Comparison of ENCODE assay signal across 4 fruit fly cellular contexts in genomic region chrX:19491984-19492584, dm6.
TF ChIP-seq lines count a peak whose summit lies in the region.

Gene pcm (minus strand): TSS chrX:19492011.
Gene ND-18 (plus strand): TSS chrX:19492421.

- TF ChIP-seq CTCF in whole organism, embryonic (GFP tag; optimal IDR thresholded peaks at IDR 0.05; lab: Kevin White, UChicago), result peak; percentile 46

TF ChIP-seq in whole organism, adult, 20 proteins besides CTCF, POLR2A, EP300 and RAD21:
- TF ChIP-seq CG14711 (tag; optimal IDR thresholded peaks at IDR 0.05; lab: Kevin White, UChicago) (no peak), bab1 (GFP tag; optimal IDR thresholded peaks at IDR 0.05; lab: Kevin White, UChicago) (peak; percentile 15), toe (GFP tag; optimal IDR thresholded peaks at IDR 0.05; lab: Kevin White, UChicago) (no peak), CG7045 (GFP tag; optimal IDR thresholded peaks at IDR 0.05; lab: Kevin White, UChicago) (no peak), CG5204 (GFP tag; optimal IDR thresholded peaks at IDR 0.05; lab: Kevin White, UChicago) (no peak), pad (GFP tag; optimal IDR thresholded peaks at IDR 0.05; lab: Kevin White, UChicago) (no peak), Clk (GFP tag; optimal IDR thresholded peaks at IDR 0.05; lab: Kevin White, UChicago) (no peak), cic (GFP tag; optimal IDR thresholded peaks at IDR 0.05; lab: Kevin White, UChicago) (no peak), CG12768 (GFP tag; optimal IDR thresholded peaks at IDR 0.05; lab: Kevin White, UChicago) (no peak), ovo (GFP tag; optimal IDR thresholded peaks at IDR 0.05; lab: Kevin White, UChicago) (peak; percentile 16), CG33017 (tag; optimal IDR thresholded peaks at IDR 0.05; lab: Kevin White, UChicago) (no peak), CG7101 (tag; optimal IDR thresholded peaks at IDR 0.05; lab: Kevin White, UChicago) (no peak), cnc (optimal IDR thresholded peaks at IDR 0.05; lab: Kevin White, UChicago) (no peak), kay (GFP tag; lab: Kevin White, UChicago; ENCODE audit: borderline replicate concordance) (no peak), Crg-1 (GFP tag; optimal IDR thresholded peaks at IDR 0.05; lab: Kevin White, UChicago) (no peak), CG11617 (GFP tag; optimal IDR thresholded peaks at IDR 0.05; lab: Kevin White, UChicago) (peak; percentile 15), Hr96 (GFP tag; optimal IDR thresholded peaks at IDR 0.05; lab: Kevin White, UChicago) (no peak), Mnt (GFP tag; optimal IDR thresholded peaks at IDR 0.05; lab: Kevin White, UChicago) (peak; percentile 66), tj (GFP tag; optimal IDR thresholded peaks at IDR 0.05; lab: Kevin White, UChicago) (peak; percentile 49)
TF ChIP-seq in whole organism, adult: peak in this region for 5.

TF ChIP-seq in whole organism, embryonic, 481 proteins besides CTCF, POLR2A, EP300 and RAD21 (continues in another document):
- TF ChIP-seq CG12104 (GFP tag; optimal IDR thresholded peaks at IDR 0.05; lab: Kevin White, UChicago) (no peak), Dref (GFP tag; IDR thresholded peaks at IDR 0.05; lab: Robert Waterston, UW) (peak; percentile 49), CG3065 (GFP tag; optimal IDR thresholded peaks at IDR 0.05; lab: Kevin White, UChicago) (no peak), schlank (tag; optimal IDR thresholded peaks at IDR 0.05; lab: Kevin White, UChicago) (no peak), crc (GFP tag; optimal IDR thresholded peaks at IDR 0.05; lab: Kevin White, UChicago) (no peak), CG7987 (GFP tag; optimal IDR thresholded peaks at IDR 0.05; lab: Kevin White, UChicago) (no peak), MESR4 (GFP tag; optimal IDR thresholded peaks at IDR 0.05; lab: Kevin White, UChicago) (peak; percentile 62), hbn (GFP tag; IDR thresholded peaks at IDR 0.05; lab: Robert Waterston, UW; ENCODE audit: partially characterized antibody) (0 out of 2 replicates have a peak, but pooled peaks have one; percentile 11), sens (GFP tag; lab: Kevin White, UChicago) (peak; percentile 76), Ets65A (GFP tag; lab: Kevin White, UChicago) (peak; percentile 21), zen (tag; optimal IDR thresholded peaks at IDR 0.05; lab: Kevin White, UChicago) (peak; percentile 2), CG6175 (GFP tag; IDR thresholded peaks at IDR 0.05; lab: Robert Waterston, UW) (no peak), ATbp (GFP tag; optimal IDR thresholded peaks at IDR 0.05; lab: Kevin White, UChicago) (no peak), stwl (tag; optimal IDR thresholded peaks at IDR 0.05; lab: Kevin White, UChicago) (peak; percentile 23), Ets97D (GFP tag; optimal IDR thresholded peaks at IDR 0.05; lab: Kevin White, UChicago) (peak; percentile 38), CG1792 (GFP tag; optimal IDR thresholded peaks at IDR 0.05; lab: Kevin White, UChicago) (no peak), Myb (GFP tag; optimal IDR thresholded peaks at IDR 0.05; lab: Kevin White, UChicago) (peak; percentile 62), unc-4 (GFP tag; IDR thresholded peaks at IDR 0.05; lab: Robert Waterston, UW; ENCODE audit: partially characterized antibody) (0 out of 2 replicates have a peak, but pooled peaks have one; percentile 22), Elba2 (GFP tag; optimal IDR thresholded peaks at IDR 0.05; lab: Kevin White, UChicago) (peak; percentile 60), CG12659 (GFP tag; optimal IDR thresholded peaks at IDR 0.05; lab: Kevin White, UChicago) (peak; percentile 39), HLH54F (GFP tag; optimal IDR thresholded peaks at IDR 0.05; lab: Kevin White, UChicago) (peak; percentile 5), Atf6 (GFP tag; IDR thresholded peaks at IDR 0.05; lab: Robert Waterston, UW) (no peak), E2f1 (GFP tag; IDR thresholded peaks at IDR 0.05; lab: Robert Waterston, UW) (no peak), CG11504 (tag; optimal IDR thresholded peaks at IDR 0.05; lab: Kevin White, UChicago) (peak; percentile 96), Sin3A (optimal IDR thresholded peaks at IDR 0.05; lab: Kevin White, UChicago) (peak; percentile 90)

TF ChIP-seq in whole organism, prepupa, 60 proteins besides CTCF, POLR2A, EP300 and RAD21:
- TF ChIP-seq topi (GFP tag; optimal IDR thresholded peaks at IDR 0.05; lab: Kevin White, UChicago), result no peak
- TF ChIP-seq CG6163 (GFP tag; IDR thresholded peaks at IDR 0.05; lab: Robert Waterston, UW), result 0 out of 3 replicates have a peak, but pooled peaks have one; percentile 17
- no peak for TF ChIP-seq CG8632 (GFP tag; optimal IDR thresholded peaks at IDR 0.05; lab: Kevin White, UChicago)
- TF ChIP-seq Eip93F (GFP tag; optimal IDR thresholded peaks at IDR 0.05; lab: Kevin White, UChicago), result no peak

TF ChIP-seq in whole organism, wandering third instar larva, 38 proteins besides CTCF, POLR2A, EP300 and RAD21:
- peak; percentile 23 for TF ChIP-seq Myc (optimal IDR thresholded peaks at IDR 0.05; lab: Kevin White, UChicago)
- TF ChIP-seq tai (GFP tag; optimal IDR thresholded peaks at IDR 0.05; lab: Kevin White, UChicago), result no peak
- peak; percentile 6 for TF ChIP-seq psq (GFP tag; optimal IDR thresholded peaks at IDR 0.05; lab: Kevin White, UChicago)
